Fruit fly (Drosophila melanogaster) whole organism, embryonic: ENCODE data around the gene CG15814.

ENCODE experiments used
- Aef1 ChIP-seq: fragments of 200-800 bp; sonication (Bioruptor generic); IDR thresholded peaks from 3 replicates; pipeline ENCODE4 v1.3.6; 2022; ENCODE audit warnings: missing biosample characterization, missing genetic modification characterization
- Bgb ChIP-seq: fragments of 200-800 bp; sonication (Bioruptor generic); IDR thresholded peaks from 2 replicates; pipeline ENCODE4 v1.3.6; 2022; ENCODE audit warnings: missing biosample characterization, missing genetic modification characterization; ENCODE audit not compliant: partially characterized antibody
- CG11085 ChIP-seq: fragments of 200-800 bp; sonication (Bioruptor generic); IDR thresholded peaks from 2 replicates; pipeline ENCODE4 v1.3.6; 2022; ENCODE audit warnings: missing biosample characterization, missing genetic modification characterization
- CG11398 ChIP-seq: fragments of 200-800 bp; sonication (Bioruptor generic); optimal IDR thresholded peaks from 2 replicates; lab custom pipeline; 2016; ENCODE audit warnings: missing biosample characterization, missing genetic modification characterization
- CG12104 ChIP-seq: fragments of 200-800 bp; sonication (Bioruptor generic); optimal IDR thresholded peaks from 3 replicates; lab custom pipeline; 2016; ENCODE audit warnings: missing biosample characterization, missing genetic modification characterization
- CG13424 ChIP-seq: fragments of 200-800 bp; sonication (Bioruptor generic); optimal IDR thresholded peaks from 2 replicates; lab custom pipeline; 2019; ENCODE audit warnings: missing biosample characterization, mild to moderate bottlenecking, missing genetic modification characterization, moderate library complexity
- CG15514 ChIP-seq: fragments of 200-800 bp; sonication (Bioruptor generic); optimal IDR thresholded peaks from 3 replicates; lab custom pipeline; 2017; ENCODE audit warnings: missing biosample characterization, missing genetic modification characterization, mild to moderate bottlenecking, moderate library complexity, missing genetic modification reagents
- CG17359 ChIP-seq: fragments of 200-800 bp; sonication (Bioruptor generic); optimal IDR thresholded peaks from 3 replicates; lab custom pipeline; 2018; ENCODE audit warnings: missing biosample characterization, mild to moderate bottlenecking, missing genetic modification characterization, moderate library complexity
- CG2120 ChIP-seq: fragments of 200-800 bp; sonication (Bioruptor generic); optimal IDR thresholded peaks from 3 replicates; lab custom pipeline; 2016; ENCODE audit warnings: missing biosample characterization, missing genetic modification characterization
- CG4820 ChIP-seq: fragments of 200-800 bp; sonication (Bioruptor generic); optimal IDR thresholded peaks from 3 replicates; lab custom pipeline; 2016; ENCODE audit warnings: missing biosample characterization, missing genetic modification characterization
- CG7372 ChIP-seq: fragments of 200-800 bp; sonication (Bioruptor generic); IDR thresholded peaks from 2 replicates; pipeline ENCODE4 v1.3.6; 2022; ENCODE audit warnings: missing biosample characterization, missing genetic modification characterization
- CG7987 ChIP-seq: fragments of 200-800 bp; sonication (Bioruptor generic); optimal IDR thresholded peaks from 2 replicates; lab custom pipeline; 2018; ENCODE audit warnings: missing biosample characterization, mild to moderate bottlenecking, missing genetic modification characterization, moderate library complexity
- CG8281 ChIP-seq: fragments of 200-800 bp; sonication (Bioruptor generic); optimal IDR thresholded peaks from 2 replicates; lab custom pipeline; 2018; ENCODE audit warnings: missing biosample characterization, mild to moderate bottlenecking, missing genetic modification characterization, moderate library complexity
- CG8290 ChIP-seq, 3 experiments: fragments of 200-800 bp; sonication (Bioruptor generic); optimal IDR thresholded peaks; 2 replicates each; lab custom pipeline; 2016 to 2019; ENCODE audit warnings: missing biosample characterization in 3 of 3, missing genetic modification characterization in 3 of 3, mild to moderate bottlenecking in 2 of 3, moderate library complexity in 1 of 3
- CG9876 ChIP-seq: fragments of 200-800 bp; sonication (Bioruptor generic); optimal IDR thresholded peaks from 2 replicates; lab custom pipeline; 2016; ENCODE audit warnings: missing biosample characterization, missing genetic modification characterization
- CTCF ChIP-seq: fragments of 200-800 bp; sonication (Bioruptor generic); optimal IDR thresholded peaks from 2 replicates; lab custom pipeline; 2017; ENCODE audit warnings: missing biosample characterization, mild to moderate bottlenecking, missing genetic modification characterization, moderate library complexity
- Chrac-16 ChIP-seq: fragments of 200-800 bp; sonication (Bioruptor generic); optimal IDR thresholded peaks from 3 replicates; lab custom pipeline; 2016; ENCODE audit warnings: missing biosample characterization, missing genetic modification characterization
- CoRest ChIP-seq: fragments of 200-800 bp; sonication (Bioruptor generic); optimal IDR thresholded peaks from 3 replicates; lab custom pipeline; 2018; ENCODE audit warnings: missing biosample characterization, mild to moderate bottlenecking, missing genetic modification characterization, moderate library complexity
- Dip2 ChIP-seq: fragments of 200-800 bp; sonication (Bioruptor generic); IDR thresholded peaks from 2 replicates; pipeline ENCODE4 v1.3.6; 2022; ENCODE audit warnings: missing biosample characterization, missing genetic modification characterization
- Dp ChIP-seq: fragments of 200-800 bp; sonication (Bioruptor generic); optimal IDR thresholded peaks from 2 replicates; lab custom pipeline; 2018; ENCODE audit warnings: missing biosample characterization, mild to moderate bottlenecking, missing genetic modification characterization, moderate library complexity
- Ets65A ChIP-seq: fragments of 200-800 bp; sonication (Bioruptor generic); peaks from one replicate; lab custom pipeline; 2016; ENCODE audit warnings: missing biosample characterization, missing genetic modification characterization
- Fer1 ChIP-seq: fragments of 200-800 bp; sonication (Bioruptor generic); optimal IDR thresholded peaks from 2 replicates; lab custom pipeline; 2017; ENCODE audit warnings: missing biosample characterization, mild to moderate bottlenecking, missing genetic modification characterization
- Neu2 ChIP-seq: fragments of 200-800 bp; sonication (Bioruptor generic); optimal IDR thresholded peaks from 3 replicates; lab custom pipeline; 2016; ENCODE audit warnings: missing biosample characterization, missing genetic modification characterization, borderline replicate concordance
- NfI ChIP-seq: fragments of 200-800 bp; sonication (Bioruptor generic); optimal IDR thresholded peaks from 3 replicates; lab custom pipeline; 2018; ENCODE audit warnings: missing biosample characterization, mild to moderate bottlenecking, missing genetic modification characterization, moderate library complexity
- Ptx1 ChIP-seq: fragments of 200-800 bp; sonication (Bioruptor generic); IDR thresholded peaks from 2 replicates; pipeline ENCODE4 v1.3.6; 2022; ENCODE audit warnings: missing biosample characterization, missing genetic modification characterization
- Sox102F ChIP-seq: fragments of 200-800 bp; sonication (Bioruptor generic); optimal IDR thresholded peaks from 2 replicates; lab custom pipeline; 2018; ENCODE audit warnings: missing biosample characterization, mild to moderate bottlenecking, missing genetic modification characterization, moderate library complexity
- bsh ChIP-seq, 2 experiments: fragments of 200-800 bp; sonication (Bioruptor generic); optimal IDR thresholded peaks; 2 replicates each; lab custom pipeline; 2017 to 2018; ENCODE audit warnings: mild to moderate bottlenecking in 2 of 2, missing biosample characterization in 2 of 2, missing genetic modification characterization in 2 of 2, moderate library complexity in 1 of 2
- cg ChIP-seq: fragments of 200-800 bp; sonication (Bioruptor generic); optimal IDR thresholded peaks from 3 replicates; lab custom pipeline; 2019; ENCODE audit warnings: missing biosample characterization, mild to moderate bottlenecking, missing genetic modification characterization, moderate library complexity
- chif ChIP-seq, 2 experiments: fragments of 200-800 bp; sonication (Bioruptor generic); optimal IDR thresholded peaks; 3 replicates each; lab custom pipeline; 2016; ENCODE audit warnings: missing biosample characterization in 2 of 2, missing genetic modification characterization in 2 of 2
- chinmo ChIP-seq: fragments of 200-800 bp; sonication (Bioruptor generic); IDR thresholded peaks from 4 replicates; pipeline ENCODE4 v1.3.6; 2022; ENCODE audit warnings: missing biosample characterization, missing genetic modification characterization; ENCODE audit not compliant: partially characterized antibody
- crol ChIP-seq: fragments of 200-800 bp; sonication (Bioruptor generic); IDR thresholded peaks from 2 replicates; pipeline ENCODE4 v1.3.6; 2022; ENCODE audit warnings: missing biosample characterization, missing genetic modification characterization
- dmrt11E ChIP-seq: fragments of 200-800 bp; sonication (Bioruptor generic); optimal IDR thresholded peaks from 3 replicates; lab custom pipeline; 2018; ENCODE audit warnings: missing biosample characterization, mild to moderate bottlenecking, missing genetic modification characterization, moderate library complexity
- dmrt99B ChIP-seq: fragments of 200-800 bp; sonication (Bioruptor generic); optimal IDR thresholded peaks from 2 replicates; lab custom pipeline; 2018; ENCODE audit warnings: missing biosample characterization, mild to moderate bottlenecking, missing genetic modification characterization, moderate library complexity
- dysf ChIP-seq: fragments of 200-800 bp; sonication (Bioruptor generic); IDR thresholded peaks from 3 replicates; pipeline ENCODE4 v1.3.6; 2022; ENCODE audit warnings: missing biosample characterization, missing genetic modification characterization
- ftz-f1 ChIP-seq: fragments of 200-800 bp; sonication (Bioruptor generic); optimal IDR thresholded peaks from 2 replicates; lab custom pipeline; 2016; ENCODE audit warnings: missing biosample characterization, missing genetic modification characterization
- gem ChIP-seq: fragments of 200-800 bp; sonication (Bioruptor generic); optimal IDR thresholded peaks from 2 replicates; lab custom pipeline; 2019; ENCODE audit warnings: missing biosample characterization, mild to moderate bottlenecking, missing genetic modification characterization, moderate library complexity
- insv ChIP-seq, 2 experiments: fragments of 200-800 bp; sonication (Bioruptor generic); optimal IDR thresholded peaks; 3 replicates each; lab custom pipeline; 2016 to 2018; ENCODE audit warnings: missing biosample characterization in 2 of 2, missing genetic modification characterization in 2 of 2
- kay ChIP-seq: fragments of 200-800 bp; sonication (Bioruptor generic); optimal IDR thresholded peaks from 2 replicates; lab custom pipeline; 2016; ENCODE audit warnings: missing biosample characterization, missing genetic modification characterization
- maf-S ChIP-seq: fragments of 200-800 bp; sonication (Bioruptor generic); optimal IDR thresholded peaks from 2 replicates; lab custom pipeline; 2016; ENCODE audit warnings: missing biosample characterization, missing genetic modification characterization
- mld ChIP-seq: fragments of 200-800 bp; sonication (Bioruptor generic); IDR thresholded peaks from 3 replicates; pipeline ENCODE4 v1.3.6; 2022; ENCODE audit warnings: missing biosample characterization, missing genetic modification characterization; ENCODE audit not compliant: partially characterized antibody
- oc ChIP-seq: fragments of 200-800 bp; sonication (Bioruptor generic); optimal IDR thresholded peaks from 2 replicates; lab custom pipeline; 2018; ENCODE audit warnings: missing biosample characterization, mild to moderate bottlenecking, missing genetic modification characterization, moderate library complexity
- phol ChIP-seq: fragments of 200-800 bp; sonication (Bioruptor generic); optimal IDR thresholded peaks from 3 replicates; lab custom pipeline; 2018; ENCODE audit warnings: missing biosample characterization, mild to moderate bottlenecking, missing genetic modification characterization, moderate library complexity
- pnt ChIP-seq: fragments of 200-800 bp; sonication (Bioruptor generic); optimal IDR thresholded peaks from 3 replicates; lab custom pipeline; 2016; ENCODE audit warnings: missing biosample characterization, missing genetic modification characterization
- prd ChIP-seq, 3 experiments: fragments of >200 bp in 2 of 3; fragments of 200-800 bp in 1 of 3; sonication (Bioruptor generic) in 1 of 3; optimal IDR thresholded peaks in 2 of 3; IDR thresholded peaks in 1 of 3; 2 replicates in 2 of 3; 3 replicates in 1 of 3; pipeline versions ENCODE4 v1.3.6 to Lab custom; 2017 to 2022; ENCODE audit warnings: missing biosample characterization in 1 of 3, missing genetic modification characterization in 1 of 3
- sd ChIP-seq: fragments of 200-800 bp; sonication (Bioruptor generic); optimal IDR thresholded peaks from 3 replicates; lab custom pipeline; 2018; ENCODE audit warnings: missing biosample characterization, mild to moderate bottlenecking, missing genetic modification characterization, moderate library complexity
- stwl ChIP-seq: fragments of 200-800 bp; sonication (Bioruptor generic); optimal IDR thresholded peaks from 3 replicates; lab custom pipeline; 2018; ENCODE audit warnings: missing biosample characterization, mild to moderate bottlenecking, missing genetic modification characterization, moderate library complexity
- sug ChIP-seq: fragments of 200-800 bp; optimal IDR thresholded peaks from 2 replicates; lab custom pipeline; 2019; ENCODE audit warnings: missing biosample characterization, mild to moderate bottlenecking, missing genetic modification characterization, moderate library complexity
- tap ChIP-seq: fragments of 200-800 bp; optimal IDR thresholded peaks from 3 replicates; lab custom pipeline; 2019; ENCODE audit warnings: missing biosample characterization, mild to moderate bottlenecking, missing genetic modification characterization, moderate library complexity
- vvl ChIP-seq: fragments of 200-800 bp; sonication (Bioruptor generic); IDR thresholded peaks from 2 replicates; pipeline ENCODE4 v1.3.6; 2022; ENCODE audit warnings: missing biosample characterization, missing genetic modification characterization

CG15814 gene

dm6 chrX:17820252-17820651 lies 29.9 kb downstream of the CG15814 start (continued):
- TF ChIP-seq dmrt99B (tag; lab: Kevin White, UChicago) (no peak), CG4820 (peak; percentile 22), CG8281 (no peak), CTCF (peak; percentile 98), prd (optimal IDR thresholded peaks at IDR 0.05; lab: Kevin White, UChicago) (no peak), prd (GFP tag; IDR thresholded peaks at IDR 0.05; lab: Robert Waterston, UW) (0 out of 3 replicates have a peak, but pooled peaks have one; percentile 26), kay (GFP tag; lab: Kevin White, UChicago) (peak; percentile 58), Chrac-16 (peak; percentile 27), maf-S (GFP tag; lab: Kevin White, UChicago) (no peak), sug (tag; lab: Kevin White, UChicago) (peak; percentile 33), gem (peak; percentile 35), pnt (GFP tag; lab: Kevin White, UChicago) (peak; percentile 19), Aef1 (GFP tag; lab: Robert Waterston, UW) (0 out of 3 replicates have a peak, but pooled peaks have one; percentile 16), sd (peak; percentile 35), Dp (GFP tag; lab: Kevin White, UChicago) (peak; percentile 7), dmrt11E (tag; lab: Kevin White, UChicago) (peak; percentile 0), CG11398 (GFP tag; lab: Kevin White, UChicago) (no peak), CG11085 (GFP tag; lab: Robert Waterston, UW) (peak; percentile 46; the same call in 1 of the 2 replicates), insv (GFP tag; optimal IDR thresholded peaks at IDR 0.05; lab: Kevin White, UChicago) (peak in 1 of 2 experiments; percentile 59), oc (no peak), stwl (tag; lab: Kevin White, UChicago) (peak; percentile 31), Sox102F (peak; percentile 29), chinmo (GFP tag; lab: Robert Waterston, UW) (peak; percentile 90), crol (GFP tag; lab: Robert Waterston, UW) (no peak), Bgb (GFP tag; lab: Robert Waterston, UW) (peak; percentile 56), CG8290 (GFP tag; optimal IDR thresholded peaks at IDR 0.05; lab: Kevin White, UChicago) (peak; percentile 2), CG8290 (tag; optimal IDR thresholded peaks at IDR 0.05; lab: Kevin White, UChicago) (peak in 1 of 2 experiments; percentile 79), CG12104 (GFP tag; lab: Kevin White, UChicago) (no peak), tap (no peak), Ptx1 (GFP tag; lab: Robert Waterston, UW) (peak; percentile 48; the same call in 1 of the 2 replicates), Fer1 (GFP tag; lab: Kevin White, UChicago) (no peak), CG9876 (peak; percentile 48), cg (peak; percentile 23), CG7372 (peak; percentile 7; the same call in 1 of the 2 replicates), CG2120 (peak; percentile 38), CoRest (tag; lab: Kevin White, UChicago) (peak; percentile 49), CG7987 (GFP tag; lab: Kevin White, UChicago) (peak; percentile 1), CG13424 (peak; percentile 29), dysf (GFP tag; lab: Robert Waterston, UW) (peak; percentile 42; the same call in 1 of the 3 replicates), NfI (peak; percentile 22), CG17359 (peak; percentile 24), ftz-f1 (GFP tag; lab: Kevin White, UChicago) (no peak), Ets65A (peak; percentile 95), chif (GFP tag; optimal IDR thresholded peaks at IDR 0.05; lab: Kevin White, UChicago) (peak; percentile 13 to 29), bsh (GFP tag; optimal IDR thresholded peaks at IDR 0.05; lab: Kevin White, UChicago) (peak in 1 of 2 experiments; percentile 2), vvl (GFP tag; lab: Robert Waterston, UW) (peak; percentile 10; the same call in 1 of the 2 replicates), mld (GFP tag; lab: Robert Waterston, UW) (no peak), phol (tag; lab: Kevin White, UChicago) (peak; percentile 24), Neu2 (GFP tag; lab: Kevin White, UChicago) (no peak), Dip2 (peak; percentile 98), CG15514 (GFP tag; lab: Kevin White, UChicago) (peak; percentile 11)
